Worm (Caenorhabditis elegans) whole organism, early embryonic: ENCODE data around the gene F16B4.5.

Experiments
- flt-1 ChIP-seq: fragments of 200-800 bp; sonication (Bioruptor generic); IDR thresholded peaks from 2 replicates; pipeline ENCODE4 v1.3.6; 2022; ENCODE audit warnings: missing genetic modification characterization, missing compliant biosample characterization
- hnd-1 ChIP-seq: sonication (generic microtip); optimal IDR thresholded peaks from 2 replicates; lab custom pipeline; 2016; ENCODE audit warnings: missing genetic modification characterization, missing compliant biosample characterization

- no peak for TF ChIP-seq hnd-1 (tag; lab: Kevin White, UChicago)
- no peak for TF ChIP-seq flt-1 (GFP tag; lab: Robert Waterston, UW)
These were observed 18.3 kb upstream of the F16B4.5 start for ce11 chrV:1569750-1570419.
